Worm (Caenorhabditis elegans) whole organism, L4 larva: ENCODE results near the gene str-193.
A peak's percentile ranks its signal among the peaks of the same experiment; 100 is the strongest.

Experiments
- D1046.2 ChIP-seq: fragments of 200-800 bp; sonication (Bioruptor generic); IDR thresholded peaks from 2 replicates; pipeline ENCODE4 v1.3.6; 2022; ENCODE audit warnings: missing genetic modification characterization, missing compliant biosample characterization
- R02D3.7 ChIP-seq: fragments of 150-350 bp; sonication (generic microtip); optimal IDR thresholded peaks from 3 replicates; lab custom pipeline; 2014; ENCODE audit warnings: missing biosample characterization, missing genetic modification characterization
- T20F7.1 ChIP-seq: fragments of 200-800 bp; sonication (Bioruptor generic); optimal IDR thresholded peaks from 2 replicates; lab custom pipeline; 2018; ENCODE audit warnings: mild to moderate bottlenecking, missing genetic modification characterization, missing compliant biosample characterization
- T26A8.4 ChIP-seq: fragments of 200-800 bp; sonication (Bioruptor generic); IDR thresholded peaks from 2 replicates; pipeline ENCODE4 v1.3.6; 2022; ENCODE audit warnings: missing genetic modification characterization, missing compliant biosample characterization
- Y48G9A.11 ChIP-seq: fragments of 200-800 bp; sonication (Bioruptor generic); IDR thresholded peaks from 2 replicates; pipeline ENCODE4 v1.3.6; 2022; ENCODE audit warnings: missing genetic modification reagents, missing genetic modification characterization, missing compliant biosample characterization
- ZK546.5 ChIP-seq, 2 experiments: sonication (generic microtip); optimal IDR thresholded peaks; 2 replicates each; lab custom pipeline; 2017; ENCODE audit warnings: missing biosample characterization in 2 of 2, missing genetic modification characterization in 2 of 2
- aly-2 ChIP-seq: sonication (generic microtip); optimal IDR thresholded peaks from 2 replicates; lab custom pipeline; 2018; ENCODE audit warnings: missing biosample characterization, missing genetic modification characterization
- ama-1 ChIP-seq: fragments of 150-350 bp; optimal IDR thresholded peaks from 2 replicates; lab custom pipeline; 2014; ENCODE audit warnings: inconsistent platforms, mixed read lengths
- attf-4 ChIP-seq: sonication (generic microtip); optimal IDR thresholded peaks from 3 replicates; lab custom pipeline; 2017; ENCODE audit warnings: missing biosample characterization, missing genetic modification characterization
- ceh-82 ChIP-seq: sonication (generic microtip); optimal IDR thresholded peaks from 2 replicates; lab custom pipeline; 2017; ENCODE audit warnings: missing biosample characterization, missing genetic modification characterization
- ctbp-1 ChIP-seq: fragments of 200-800 bp; sonication (Bioruptor generic); IDR thresholded peaks from 2 replicates; pipeline ENCODE4 v1.3.6; 2022; ENCODE audit warnings: missing genetic modification reagents, missing genetic modification characterization, missing compliant biosample characterization
- daf-16 ChIP-seq, 3 experiments: sonication (generic microtip); optimal IDR thresholded peaks; 2 replicates each; lab custom pipeline; 2016 to 2017; ENCODE audit warnings: missing genetic modification characterization in 3 of 3, missing genetic modification reagents in 3 of 3, mild to moderate bottlenecking in 2 of 3, missing compliant biosample characterization in 2 of 3, missing biosample characterization in 1 of 3, moderate library complexity in 1 of 3
- daf-19 ChIP-seq: fragments of 200-800 bp; sonication (Bioruptor generic); conservative IDR thresholded peaks from 2 replicates; pipeline ENCODE4 v1.3.6; 2022; ENCODE audit warnings: missing genetic modification characterization, missing compliant biosample characterization
- daf-8 ChIP-seq: fragments of 200-800 bp; sonication (Bioruptor generic); IDR thresholded peaks from 2 replicates; pipeline ENCODE4 v1.3.6; 2022; ENCODE audit warnings: missing genetic modification characterization, missing compliant biosample characterization
- dmd-6 ChIP-seq: fragments of 200-800 bp; sonication (Bioruptor generic); IDR thresholded peaks from 2 replicates; pipeline ENCODE4 v1.3.6; 2022; ENCODE audit warnings: missing genetic modification reagents, missing genetic modification characterization, missing compliant biosample characterization
- dmd-9 ChIP-seq: fragments of 200-800 bp; sonication (Bioruptor generic); IDR thresholded peaks from 2 replicates; pipeline ENCODE4 v1.3.6; 2022; ENCODE audit warnings: missing genetic modification reagents, missing genetic modification characterization, missing compliant biosample characterization
- dpl-1 ChIP-seq: fragments of 150-350 bp; optimal IDR thresholded peaks from 2 replicates; lab custom pipeline; 2014; ENCODE audit warnings: missing biosample characterization, missing genetic modification reagents, missing genetic modification characterization
- duxl-1 ChIP-seq: sonication (generic microtip); optimal IDR thresholded peaks from 2 replicates; lab custom pipeline; 2016; ENCODE audit warnings: mild to moderate bottlenecking, missing genetic modification characterization, moderate library complexity, missing compliant biosample characterization; ENCODE audit not compliant: poor library complexity
- egl-43 ChIP-seq: fragments of 200-800 bp; sonication (Bioruptor generic); IDR thresholded peaks from 2 replicates; pipeline ENCODE4 v1.3.6; 2022; ENCODE audit warnings: missing genetic modification reagents, missing genetic modification characterization, missing compliant biosample characterization
- fkh-10 ChIP-seq: fragments of 150-350 bp; optimal IDR thresholded peaks from 2 replicates; lab custom pipeline; 2014; ENCODE audit warnings: missing biosample characterization, missing genetic modification reagents, missing genetic modification characterization
- hif-1 ChIP-seq, 2 experiments: sonication (generic microtip); optimal IDR thresholded peaks; 2 replicates each; lab custom pipeline; 2016 to 2017; ENCODE audit warnings: missing compliant biosample characterization in 2 of 2, missing genetic modification characterization in 2 of 2, missing genetic modification reagents in 2 of 2, missing genotype in 2 of 2, mild to moderate bottlenecking in 1 of 2
- hlh-30 ChIP-seq: sonication (generic microtip); optimal IDR thresholded peaks from 2 replicates; lab custom pipeline; 2017; ENCODE audit warnings: antibody characterized with exemption, mild to moderate bottlenecking, missing genetic modification characterization, missing compliant biosample characterization; ENCODE audit not compliant: insufficient read depth
- lim-7 ChIP-seq: fragments of 200-800 bp; sonication (Bioruptor generic); IDR thresholded peaks from 2 replicates; pipeline ENCODE4 v1.3.6; 2022; ENCODE audit warnings: missing genetic modification characterization, missing compliant biosample characterization
- lin-15B ChIP-seq: fragments of 150-350 bp; sonication (generic microtip); optimal IDR thresholded peaks from 3 replicates; lab custom pipeline; 2014; ENCODE audit warnings: missing biosample characterization, missing genetic modification characterization
- lin-29 ChIP-seq: fragments of 200-800 bp; sonication (Bioruptor generic); IDR thresholded peaks from 2 replicates; pipeline ENCODE4 v1.3.6; 2022; ENCODE audit warnings: missing genetic modification reagents, missing genetic modification characterization, missing compliant biosample characterization
- lin-39 ChIP-seq: fragments of 150-350 bp; optimal IDR thresholded peaks from 2 replicates; lab custom pipeline; 2014; ENCODE audit warnings: missing biosample characterization, missing genetic modification reagents, missing genetic modification characterization
- madf-5 ChIP-seq, 2 experiments: fragments of 200-800 bp; sonication (Bioruptor generic); IDR thresholded peaks; 2 replicates each; pipeline ENCODE4 v1.3.6; 2022; ENCODE audit warnings: missing compliant biosample characterization in 2 of 2, missing genetic modification characterization in 2 of 2
- madf-9 ChIP-seq: fragments of 200-800 bp; sonication (Bioruptor generic); conservative IDR thresholded peaks from 2 replicates; pipeline ENCODE4 v1.3.6; 2022; ENCODE audit warnings: missing genetic modification reagents, missing genetic modification characterization, missing compliant biosample characterization
- mdt-29 ChIP-seq: fragments of 200-800 bp; sonication (Bioruptor generic); IDR thresholded peaks from 2 replicates; pipeline ENCODE4 v1.3.6; 2022; ENCODE audit warnings: missing genetic modification reagents, missing genetic modification characterization, missing compliant biosample characterization
- mep-1 ChIP-seq: fragments of 150-350 bp; sonication (generic microtip); optimal IDR thresholded peaks from 3 replicates; lab custom pipeline; 2014; ENCODE audit warnings: missing biosample characterization, missing genetic modification characterization
- nhr-10 ChIP-seq: fragments of 150-350 bp; optimal IDR thresholded peaks from 2 replicates; lab custom pipeline; 2014; ENCODE audit warnings: missing biosample characterization, missing genetic modification characterization
- nhr-102 ChIP-seq: sonication (generic microtip); optimal IDR thresholded peaks from 2 replicates; lab custom pipeline; 2016; ENCODE audit warnings: mild to moderate bottlenecking, missing genetic modification characterization, moderate library complexity, missing compliant biosample characterization
- nhr-11 ChIP-seq: fragments of 150-350 bp; optimal IDR thresholded peaks from 2 replicates; lab custom pipeline; 2014; ENCODE audit warnings: missing biosample characterization, missing genetic modification characterization
- nhr-111 ChIP-seq: fragments of 200-800 bp; sonication (Bioruptor generic); optimal IDR thresholded peaks from 2 replicates; lab custom pipeline; 2018; ENCODE audit warnings: mild to moderate bottlenecking, missing genetic modification characterization, missing compliant biosample characterization
- nhr-237 ChIP-seq: sonication (generic microtip); optimal IDR thresholded peaks from 2 replicates; lab custom pipeline; 2017; ENCODE audit warnings: missing biosample characterization, missing genetic modification characterization
- nhr-28 ChIP-seq: fragments of 150-350 bp; optimal IDR thresholded peaks from 2 replicates; lab custom pipeline; 2014; ENCODE audit warnings: missing biosample characterization, missing genetic modification characterization
- nhr-6 ChIP-seq: fragments of 150-350 bp; optimal IDR thresholded peaks from 2 replicates; lab custom pipeline; 2014; ENCODE audit warnings: missing biosample characterization, missing genetic modification characterization
- nhr-77 ChIP-seq: fragments of 150-350 bp; optimal IDR thresholded peaks from 2 replicates; lab custom pipeline; 2014; ENCODE audit warnings: missing biosample characterization, missing genetic modification characterization
- pha-4 ChIP-seq, 2 experiments: fragments of 150-350 bp in 1 of 2; fragments of 200-800 bp in 1 of 2; sonication (Bioruptor generic) in 1 of 2; IDR thresholded peaks in 1 of 2; optimal IDR thresholded peaks in 1 of 2; 2 replicates each; pipeline versions ENCODE4 v1.3.6 to Lab custom; 2014 to 2022; ENCODE audit warnings: missing genetic modification characterization in 2 of 2, missing genetic modification reagents in 2 of 2, missing biosample characterization in 1 of 2, missing compliant biosample characterization in 1 of 2
- saeg-2 ChIP-seq: fragments of 200-800 bp; sonication (Bioruptor generic); IDR thresholded peaks from 2 replicates; pipeline ENCODE4 v1.3.6; 2022; ENCODE audit warnings: missing genetic modification reagents, missing genetic modification characterization, missing compliant biosample characterization
- sdz-12 ChIP-seq: fragments of 200-800 bp; sonication (Bioruptor generic); optimal IDR thresholded peaks from 2 replicates; lab custom pipeline; 2018; ENCODE audit warnings: mild to moderate bottlenecking, missing genetic modification characterization, missing compliant biosample characterization
- set-16 ChIP-seq: fragments of 200-800 bp; sonication (Bioruptor generic); IDR thresholded peaks from 2 replicates; pipeline ENCODE4 v1.3.6; 2022; ENCODE audit warnings: missing genetic modification reagents, missing genetic modification characterization, missing compliant biosample characterization
- skn-1 ChIP-seq: fragments of 150-350 bp; optimal IDR thresholded peaks from 2 replicates; lab custom pipeline; 2014; ENCODE audit warnings: missing biosample characterization, missing genetic modification characterization
- snpc-4 ChIP-seq: fragments of 150-350 bp; optimal IDR thresholded peaks from 2 replicates; lab custom pipeline; 2014; ENCODE audit warnings: missing biosample characterization, missing genetic modification characterization
- spr-3 ChIP-seq: fragments of 200-800 bp; sonication (Bioruptor generic); optimal IDR thresholded peaks from 2 replicates; lab custom pipeline; 2018; ENCODE audit warnings: mild to moderate bottlenecking, missing genetic modification characterization, missing compliant biosample characterization
- unc-130 ChIP-seq: sonication (generic microtip); optimal IDR thresholded peaks from 2 replicates; lab custom pipeline; 2016; ENCODE audit warnings: missing genetic modification reagents, missing genetic modification characterization, missing compliant biosample characterization
- vab-7 ChIP-seq: fragments of 200-800 bp; sonication (Bioruptor generic); IDR thresholded peaks from 2 replicates; pipeline ENCODE4 v1.3.6; 2022; ENCODE audit warnings: missing genetic modification reagents, missing genetic modification characterization, missing compliant biosample characterization
- zag-1 ChIP-seq: fragments of 150-350 bp; optimal IDR thresholded peaks from 2 replicates; lab custom pipeline; 2014; ENCODE audit warnings: missing biosample characterization, missing genetic modification characterization
- zfp-2 ChIP-seq: sonication (generic microtip); optimal IDR thresholded peaks from 2 replicates; lab custom pipeline; 2016; ENCODE audit warnings: mild to moderate bottlenecking, missing genetic modification characterization, missing compliant biosample characterization
- zfp-3 ChIP-seq: fragments of 200-800 bp; sonication (Bioruptor generic); conservative IDR thresholded peaks from 2 replicates; pipeline ENCODE4 v1.3.6; 2022; ENCODE audit warnings: missing genetic modification reagents, missing genetic modification characterization, missing compliant biosample characterization
- zip-2 ChIP-seq: fragments of 150-350 bp; optimal IDR thresholded peaks from 2 replicates; lab custom pipeline; 2014; ENCODE audit warnings: missing biosample characterization, missing genetic modification characterization
- ztf-7 ChIP-seq: fragments of 150-350 bp; optimal IDR thresholded peaks from 2 replicates; lab custom pipeline; 2014; ENCODE audit warnings: missing biosample characterization, missing genetic modification characterization

Gene str-193

ce11 chrV:9791332-9791731, 30.3 kb downstream of the str-193 start, which contains the start of gene lipl-2 (continued):
- TF ChIP-seq T26A8.4 (GFP tag; lab: Robert Waterston, UW) (no peak), nhr-28 (tag; lab: Kevin White, UChicago) (peak; percentile 92), snpc-4 (no peak), ceh-82 (no peak), saeg-2 (GFP tag; lab: Robert Waterston, UW) (no peak), aly-2 (tag; lab: Kevin White, UChicago) (no peak), nhr-10 (no peak), dmd-6 (GFP tag; lab: Robert Waterston, UW) (peak; percentile 79), set-16 (GFP tag; lab: Robert Waterston, UW) (no peak), ztf-7 (tag; lab: Kevin White, UChicago) (no peak), lin-15B (tag; lab: Kevin White, UChicago) (no peak), skn-1 (tag; lab: Kevin White, UChicago) (no peak), daf-16 (GFP tag; optimal IDR thresholded peaks at IDR 0.05; lab: Kevin White, UChicago) (no peak), daf-16 (tag; optimal IDR thresholded peaks at IDR 0.05; lab: Kevin White, UChicago) (peak; percentile 90), lim-7 (GFP tag; lab: Robert Waterston, UW) (no peak), T20F7.1 (GFP tag; lab: Kevin White, UChicago) (peak; percentile 33), D1046.2 (GFP tag; lab: Robert Waterston, UW) (no peak), daf-8 (GFP tag; lab: Robert Waterston, UW) (no peak), dmd-9 (GFP tag; lab: Robert Waterston, UW) (no peak), mep-1 (tag; lab: Kevin White, UChicago) (no peak), egl-43 (no peak), dpl-1 (GFP tag; lab: Kevin White, UChicago) (no peak), Y48G9A.11 (GFP tag; lab: Robert Waterston, UW) (no peak), pha-4 (GFP tag; IDR thresholded peaks at IDR 0.05; lab: Robert Waterston, UW) (no peak), pha-4 (tag; optimal IDR thresholded peaks at IDR 0.05; lab: Kevin White, UChicago) (no peak), ama-1 (lab: Kevin White, UChicago) (no peak), nhr-6 (no peak), sdz-12 (GFP tag; lab: Kevin White, UChicago) (no peak), R02D3.7 (tag; lab: Kevin White, UChicago) (no peak), ctbp-1 (no peak), nhr-77 (tag; lab: Kevin White, UChicago) (peak; percentile 60), spr-3 (GFP tag; lab: Kevin White, UChicago) (no peak), vab-7 (GFP tag; lab: Robert Waterston, UW) (no peak), fkh-10 (GFP tag; lab: Kevin White, UChicago) (no peak), madf-9 (GFP tag; lab: Robert Waterston, UW) (no peak), ZK546.5 (tag; optimal IDR thresholded peaks at IDR 0.05; lab: Kevin White, UChicago) (no peak), nhr-11 (no peak), hlh-30 (peak; percentile 37), nhr-237 (tag; lab: Kevin White, UChicago) (no peak), zfp-2 (tag; lab: Kevin White, UChicago) (no peak), zip-2 (tag; lab: Kevin White, UChicago) (no peak), duxl-1 (tag; lab: Kevin White, UChicago) (no peak), attf-4 (tag; lab: Kevin White, UChicago) (no peak), nhr-102 (tag; lab: Kevin White, UChicago) (peak; percentile 3), lin-29 (GFP tag; lab: Robert Waterston, UW) (no peak), madf-5 (GFP tag; IDR thresholded peaks at IDR 0.05; lab: Robert Waterston, UW) (no peak), lin-39 (tag; lab: Kevin White, UChicago) (no peak), unc-130 (GFP tag; lab: Kevin White, UChicago) (no peak), daf-19 (GFP tag; lab: Robert Waterston, UW) (no peak), nhr-111 (GFP tag; lab: Kevin White, UChicago) (no peak), mdt-29 (no peak), zfp-3 (GFP tag; lab: Robert Waterston, UW) (no peak), hif-1 (tag; optimal IDR thresholded peaks at IDR 0.05; lab: Kevin White, UChicago) (no peak), zag-1 (no peak)
